Fruit fly (Drosophila melanogaster): ENCODE measurements around the gene TotE.

The TotE gene

dm6 chr2L:19937804-19938461 is 24.6 kb upstream of the TotE start:
- no peak for TF ChIP-seq psq (GFP tag; optimal IDR thresholded peaks at IDR 0.05)
- TF ChIP-seq CG32264 (GFP tag; optimal IDR thresholded peaks at IDR 0.05), result no peak
- TF ChIP-seq tai (GFP tag; optimal IDR thresholded peaks at IDR 0.05), result no peak
- no peak for TF ChIP-seq HLH106 (tag; optimal IDR thresholded peaks at IDR 0.05)
- TF ChIP-seq Abd-B (GFP tag; optimal IDR thresholded peaks at IDR 0.05), result no peak
- TF ChIP-seq rgr (GFP tag; optimal IDR thresholded peaks at IDR 0.05), result no peak
- TF ChIP-seq Myc (optimal IDR thresholded peaks at IDR 0.05), result no peak
- no peak for TF ChIP-seq Vsx2 (GFP tag; optimal IDR thresholded peaks at IDR 0.05; ENCODE audit: partially characterized antibody)

dm6 chr2L:19935085-19935846 is 21.9 kb upstream of the TotE start:
- TF ChIP-seq Hr78 (GFP tag; optimal IDR thresholded peaks at IDR 0.05) (no peak), pan (optimal IDR thresholded peaks at IDR 0.05) (no peak), Dif (GFP tag; optimal IDR thresholded peaks at IDR 0.05; ENCODE audit: partially characterized antibody) (no peak), sv (GFP tag; optimal IDR thresholded peaks at IDR 0.05) (no peak), foxo (GFP tag; optimal IDR thresholded peaks at IDR 0.05) (no peak), lola (GFP tag; optimal IDR thresholded peaks at IDR 0.05) (no peak), dmrt93B (GFP tag; optimal IDR thresholded peaks at IDR 0.05) (no peak), Dfd (GFP tag; optimal IDR thresholded peaks at IDR 0.05) (no peak), woc (GFP tag; optimal IDR thresholded peaks at IDR 0.05) (no peak), CG9705 (GFP tag; optimal IDR thresholded peaks at IDR 0.05) (no peak), jim (GFP tag; optimal IDR thresholded peaks at IDR 0.05) (no peak), Jra (GFP tag; optimal IDR thresholded peaks at IDR 0.05) (peak; percentile 16), brk (GFP tag; optimal IDR thresholded peaks at IDR 0.05) (no peak), CrebA (GFP tag; optimal IDR thresholded peaks at IDR 0.05; ENCODE audit: borderline replicate concordance) (no peak), Mio (GFP tag; optimal IDR thresholded peaks at IDR 0.05) (no peak), usp (GFP tag; optimal IDR thresholded peaks at IDR 0.05) (no peak), OdsH (GFP tag; optimal IDR thresholded peaks at IDR 0.05) (peak; percentile 5), Rel (GFP tag; optimal IDR thresholded peaks at IDR 0.05) (no peak), Rel (tag; optimal IDR thresholded peaks at IDR 0.05) (peak; percentile 84), Abd-B (GFP tag; optimal IDR thresholded peaks at IDR 0.05) (no peak), psq (GFP tag; optimal IDR thresholded peaks at IDR 0.05) (no peak), Hr83 (GFP tag; optimal IDR thresholded peaks at IDR 0.05; ENCODE audit: poor library complexity, severe bottlenecking) (peak; percentile 34), CG32264 (GFP tag; optimal IDR thresholded peaks at IDR 0.05) (no peak), GATAd (GFP tag; optimal IDR thresholded peaks at IDR 0.05) (no peak), dl (GFP tag; optimal IDR thresholded peaks at IDR 0.05; ENCODE audit: insufficient read depth in 1 of 2, partially characterized antibody in 2 of 2) (peak in 1 of 2 experiments; percentile 29), Sp1 (GFP tag; optimal IDR thresholded peaks at IDR 0.05) (peak; percentile 21), dsf (GFP tag; optimal IDR thresholded peaks at IDR 0.05; ENCODE audit: borderline replicate concordance) (no peak), h (GFP tag; optimal IDR thresholded peaks at IDR 0.05) (peak; percentile 40), sage (GFP tag; optimal IDR thresholded peaks at IDR 0.05) (no peak), N (GFP tag; optimal IDR thresholded peaks at IDR 0.05) (no peak), Vsx2 (GFP tag; optimal IDR thresholded peaks at IDR 0.05; ENCODE audit: partially characterized antibody) (peak; percentile 1), tai (GFP tag; optimal IDR thresholded peaks at IDR 0.05) (no peak), HLH106 (tag; optimal IDR thresholded peaks at IDR 0.05) (no peak), br (GFP tag; optimal IDR thresholded peaks at IDR 0.05) (no peak), ey (GFP tag; optimal IDR thresholded peaks at IDR 0.05) (no peak), rgr (GFP tag; optimal IDR thresholded peaks at IDR 0.05) (peak; percentile 15), Hnf4 (GFP tag; optimal IDR thresholded peaks at IDR 0.05) (peak; percentile 50), Myc (optimal IDR thresholded peaks at IDR 0.05) (no peak), fru (GFP tag; optimal IDR thresholded peaks at IDR 0.05) (no peak)

Measured in whole organism, wandering third instar larva.